Fruit fly (Drosophila melanogaster) whole organism, embryonic: Measurements from ENCODE around the gene CG31800.

Experiments used
- Ada2b ChIP-seq: fragments of 200-800 bp; sonication (Bioruptor generic); IDR thresholded peaks from 2 replicates; pipeline ENCODE4 v1.3.6; 2022; ENCODE audit warnings: missing biosample characterization, missing genetic modification characterization
- Atf6 ChIP-seq: fragments of 200-800 bp; sonication (Bioruptor generic); IDR thresholded peaks from 2 replicates; pipeline ENCODE4 v1.3.6; 2022; ENCODE audit warnings: missing biosample characterization, missing genetic modification characterization
- B-H2 ChIP-seq: fragments of 200-800 bp; sonication (Bioruptor generic); optimal IDR thresholded peaks from 2 replicates; lab custom pipeline; 2018; ENCODE audit warnings: missing biosample characterization, mild to moderate bottlenecking, missing genetic modification characterization
- CG10274 ChIP-seq: fragments of 200-800 bp; sonication (Bioruptor generic); optimal IDR thresholded peaks from 3 replicates; lab custom pipeline; 2017; ENCODE audit warnings: missing biosample characterization, mild to moderate bottlenecking, missing genetic modification characterization
- CG12391 ChIP-seq: fragments of 200-800 bp; sonication (Bioruptor generic); optimal IDR thresholded peaks from 3 replicates; lab custom pipeline; 2018; ENCODE audit warnings: missing biosample characterization, mild to moderate bottlenecking, missing genetic modification characterization, moderate library complexity
- CG13123 ChIP-seq: fragments of 200-800 bp; sonication (Bioruptor generic); optimal IDR thresholded peaks from 2 replicates; lab custom pipeline; 2016; ENCODE audit warnings: missing biosample characterization, missing genetic modification characterization
- CG13624 ChIP-seq: fragments of 200-800 bp; sonication (Bioruptor generic); optimal IDR thresholded peaks from 2 replicates; lab custom pipeline; 2016; ENCODE audit warnings: missing biosample characterization, missing genetic modification characterization
- CG13775 ChIP-seq: fragments of 200-800 bp; sonication (Bioruptor generic); optimal IDR thresholded peaks from 3 replicates; lab custom pipeline; 2017; ENCODE audit warnings: missing biosample characterization, mild to moderate bottlenecking, missing genetic modification characterization
- CG13894 ChIP-seq: fragments of 200-800 bp; sonication (Bioruptor generic); optimal IDR thresholded peaks from 3 replicates; lab custom pipeline; 2018; ENCODE audit warnings: missing biosample characterization, mild to moderate bottlenecking, missing genetic modification characterization, moderate library complexity
- CG2129 ChIP-seq: fragments of 200-800 bp; sonication (Bioruptor generic); IDR thresholded peaks from 2 replicates; pipeline ENCODE4 v1.3.6; 2022; ENCODE audit warnings: missing biosample characterization, missing genetic modification characterization; ENCODE audit not compliant: partially characterized antibody
- CG3163 ChIP-seq: fragments of 200-800 bp; sonication (Bioruptor generic); optimal IDR thresholded peaks from 3 replicates; lab custom pipeline; 2016; ENCODE audit warnings: missing biosample characterization, missing genetic modification characterization
- CG32772 ChIP-seq: fragments of 200-800 bp; sonication (Bioruptor generic); IDR thresholded peaks from 2 replicates; pipeline ENCODE4 v1.3.6; 2022; ENCODE audit warnings: missing biosample characterization, missing genetic modification characterization
- CG4820 ChIP-seq: fragments of 200-800 bp; sonication (Bioruptor generic); optimal IDR thresholded peaks from 3 replicates; lab custom pipeline; 2016; ENCODE audit warnings: missing biosample characterization, missing genetic modification characterization
- CG7357 ChIP-seq: fragments of 200-800 bp; sonication (Bioruptor generic); IDR thresholded peaks from 3 replicates; pipeline ENCODE4 v1.3.6; 2022; ENCODE audit warnings: missing biosample characterization, missing genetic modification characterization
- CG7372 ChIP-seq: fragments of 200-800 bp; sonication (Bioruptor generic); IDR thresholded peaks from 2 replicates; pipeline ENCODE4 v1.3.6; 2022; ENCODE audit warnings: missing biosample characterization, missing genetic modification characterization
- CG7556 ChIP-seq: fragments of 200-800 bp; sonication (Bioruptor generic); optimal IDR thresholded peaks from 2 replicates; lab custom pipeline; 2017; ENCODE audit warnings: missing biosample characterization, mild to moderate bottlenecking, missing genetic modification characterization
- CG7745 ChIP-seq: fragments of 200-800 bp; sonication (Bioruptor generic); optimal IDR thresholded peaks from 2 replicates; lab custom pipeline; 2018; ENCODE audit warnings: missing biosample characterization, mild to moderate bottlenecking, missing genetic modification characterization, moderate library complexity
- CG7963 ChIP-seq: fragments of 200-800 bp; sonication (Bioruptor generic); IDR thresholded peaks from 3 replicates; pipeline ENCODE4 v1.3.6; 2022; ENCODE audit warnings: missing biosample characterization, missing genetic modification characterization; ENCODE audit not compliant: partially characterized antibody
- Chrac-16 ChIP-seq: fragments of 200-800 bp; sonication (Bioruptor generic); optimal IDR thresholded peaks from 3 replicates; lab custom pipeline; 2016; ENCODE audit warnings: missing biosample characterization, missing genetic modification characterization
- Eip74EF ChIP-seq, 2 experiments: fragments of 200-800 bp in 1 of 2; fragments of >200 bp in 1 of 2; sonication (Bioruptor generic) in 1 of 2; optimal IDR thresholded peaks; 2 replicates each; lab custom pipeline; 2017 to 2019; ENCODE audit warnings: missing biosample characterization in 2 of 2, missing genetic modification characterization in 2 of 2, mild to moderate bottlenecking in 1 of 2, moderate library complexity in 1 of 2
- GATAe ChIP-seq: fragments of 200-800 bp; sonication (Bioruptor generic); conservative IDR thresholded peaks from 2 replicates; pipeline ENCODE4 v1.3.6; 2022; ENCODE audit warnings: missing biosample characterization, missing genetic modification characterization
- H2.0 ChIP-seq: fragments of 200-800 bp; sonication (Bioruptor generic); IDR thresholded peaks from 2 replicates; pipeline ENCODE4 v1.3.6; 2022; ENCODE audit warnings: missing biosample characterization, missing genetic modification characterization
- HLHmδ ChIP-seq: fragments of 200-800 bp; sonication (Bioruptor generic); optimal IDR thresholded peaks from 2 replicates; lab custom pipeline; 2018; ENCODE audit warnings: missing biosample characterization, mild to moderate bottlenecking, missing genetic modification characterization, moderate library complexity
- HmgZ ChIP-seq: fragments of 200-800 bp; sonication (Bioruptor generic); optimal IDR thresholded peaks from 2 replicates; lab custom pipeline; 2018; ENCODE audit warnings: missing biosample characterization, mild to moderate bottlenecking, missing genetic modification characterization
- Myb ChIP-seq: fragments of 200-800 bp; sonication (Bioruptor generic); optimal IDR thresholded peaks from 2 replicates; lab custom pipeline; 2016; ENCODE audit warnings: missing biosample characterization, missing genetic modification characterization
- NK7.1 ChIP-seq: fragments of 200-800 bp; sonication (Bioruptor generic); optimal IDR thresholded peaks from 3 replicates; lab custom pipeline; 2016; ENCODE audit warnings: missing biosample characterization, missing genetic modification characterization
- Sox100B ChIP-seq: fragments of 200-800 bp; sonication (Bioruptor generic); optimal IDR thresholded peaks from 3 replicates; lab custom pipeline; 2018; ENCODE audit warnings: missing biosample characterization, mild to moderate bottlenecking, missing genetic modification characterization
- Spps ChIP-seq: fragments of 200-800 bp; sonication (Bioruptor generic); optimal IDR thresholded peaks from 2 replicates; lab custom pipeline; 2018; ENCODE audit warnings: missing biosample characterization, mild to moderate bottlenecking, missing genetic modification characterization
- Usf ChIP-seq: fragments of 200-800 bp; sonication (Bioruptor generic); optimal IDR thresholded peaks from 2 replicates; lab custom pipeline; 2017; ENCODE audit warnings: missing genotype, missing biosample characterization, missing genetic modification characterization
- Vsx1 ChIP-seq: fragments of 200-800 bp; sonication (Bioruptor generic); optimal IDR thresholded peaks from 2 replicates; lab custom pipeline; 2017; ENCODE audit warnings: missing biosample characterization, mild to moderate bottlenecking, missing genetic modification characterization, missing genetic modification reagents
- YL-1 ChIP-seq: fragments of 200-800 bp; sonication (Bioruptor generic); optimal IDR thresholded peaks from 3 replicates; lab custom pipeline; 2017; ENCODE audit warnings: missing biosample characterization, mild to moderate bottlenecking, missing genetic modification characterization
- al ChIP-seq: fragments of 200-800 bp; sonication (Bioruptor generic); IDR thresholded peaks from 2 replicates; pipeline ENCODE4 v1.3.6; 2022; ENCODE audit warnings: missing biosample characterization, missing genetic modification characterization
- bcd ChIP-seq: fragments of 200-800 bp; sonication (Bioruptor generic); optimal IDR thresholded peaks from 2 replicates; lab custom pipeline; 2017; ENCODE audit warnings: missing biosample characterization, mild to moderate bottlenecking, missing genetic modification characterization
- cato ChIP-seq: fragments of 200-800 bp; sonication (Bioruptor generic); optimal IDR thresholded peaks from 2 replicates; lab custom pipeline; 2016; ENCODE audit warnings: missing biosample characterization, missing genetic modification characterization, borderline replicate concordance
- dimm ChIP-seq: fragments of 200-800 bp; sonication (Bioruptor generic); IDR thresholded peaks from 2 replicates; pipeline ENCODE4 v1.3.6; 2022; ENCODE audit warnings: missing biosample characterization, missing genetic modification characterization
- dpn ChIP-seq, 2 experiments: fragments of 200-800 bp; sonication (Bioruptor generic); optimal IDR thresholded peaks; 3 replicates each; lab custom pipeline; 2016; ENCODE audit warnings: missing biosample characterization in 2 of 2, missing genetic modification characterization in 2 of 2
- dysf ChIP-seq: fragments of 200-800 bp; sonication (Bioruptor generic); IDR thresholded peaks from 3 replicates; pipeline ENCODE4 v1.3.6; 2022; ENCODE audit warnings: missing biosample characterization, missing genetic modification characterization
- ftz-f1 ChIP-seq: fragments of 200-800 bp; sonication (Bioruptor generic); optimal IDR thresholded peaks from 2 replicates; lab custom pipeline; 2016; ENCODE audit warnings: missing biosample characterization, missing genetic modification characterization
- lbe ChIP-seq: fragments of 200-800 bp; sonication (Bioruptor generic); optimal IDR thresholded peaks from 2 replicates; lab custom pipeline; 2016; ENCODE audit warnings: missing biosample characterization, mild to moderate bottlenecking, missing genetic modification characterization
- lola ChIP-seq, 3 experiments: fragments of >200 bp in 2 of 3; fragments of 200-800 bp in 1 of 3; sonication (Bioruptor generic) in 1 of 3; optimal IDR thresholded peaks; 2 replicates each; lab custom pipeline; 2017 to 2019; ENCODE audit warnings: missing biosample characterization in 3 of 3, missing genetic modification characterization in 3 of 3, mild to moderate bottlenecking in 1 of 3, moderate library complexity in 1 of 3
- mld ChIP-seq: fragments of 200-800 bp; sonication (Bioruptor generic); IDR thresholded peaks from 3 replicates; pipeline ENCODE4 v1.3.6; 2022; ENCODE audit warnings: missing biosample characterization, missing genetic modification characterization; ENCODE audit not compliant: partially characterized antibody
- phol ChIP-seq: fragments of 200-800 bp; sonication (Bioruptor generic); optimal IDR thresholded peaks from 3 replicates; lab custom pipeline; 2018; ENCODE audit warnings: missing biosample characterization, mild to moderate bottlenecking, missing genetic modification characterization, moderate library complexity
- sisA ChIP-seq: fragments of 200-800 bp; sonication (Bioruptor generic); IDR thresholded peaks from 2 replicates; pipeline ENCODE4 v1.3.6; 2022; ENCODE audit warnings: missing biosample characterization, missing genetic modification characterization
- sna ChIP-seq: fragments of 200-800 bp; sonication (Bioruptor generic); IDR thresholded peaks from 2 replicates; pipeline ENCODE4 v1.3.6; 2022; ENCODE audit warnings: missing biosample characterization, missing genetic modification characterization; ENCODE audit not compliant: partially characterized antibody
- ssp ChIP-seq: fragments of 200-800 bp; sonication (Bioruptor generic); IDR thresholded peaks from 2 replicates; pipeline ENCODE4 v1.3.6; 2022; ENCODE audit warnings: missing biosample characterization, missing genetic modification characterization
- tgo ChIP-seq: fragments of 200-800 bp; sonication (Bioruptor generic); IDR thresholded peaks from 3 replicates; pipeline ENCODE4 v1.3.6; 2022; ENCODE audit warnings: missing biosample characterization, missing genetic modification characterization
- tna ChIP-seq: fragments of 200-800 bp; sonication (Bioruptor generic); IDR thresholded peaks from 2 replicates; pipeline ENCODE4 v1.3.6; 2022; ENCODE audit warnings: missing biosample characterization, missing genetic modification characterization; ENCODE audit not compliant: partially characterized antibody
- ttk ChIP-seq: fragments of 200-800 bp; sonication (Bioruptor generic); IDR thresholded peaks from 2 replicates; pipeline ENCODE4 v2.1.2; 2022; ENCODE audit warnings: missing biosample characterization, missing genetic modification characterization

The CG31800 gene

DNA sequence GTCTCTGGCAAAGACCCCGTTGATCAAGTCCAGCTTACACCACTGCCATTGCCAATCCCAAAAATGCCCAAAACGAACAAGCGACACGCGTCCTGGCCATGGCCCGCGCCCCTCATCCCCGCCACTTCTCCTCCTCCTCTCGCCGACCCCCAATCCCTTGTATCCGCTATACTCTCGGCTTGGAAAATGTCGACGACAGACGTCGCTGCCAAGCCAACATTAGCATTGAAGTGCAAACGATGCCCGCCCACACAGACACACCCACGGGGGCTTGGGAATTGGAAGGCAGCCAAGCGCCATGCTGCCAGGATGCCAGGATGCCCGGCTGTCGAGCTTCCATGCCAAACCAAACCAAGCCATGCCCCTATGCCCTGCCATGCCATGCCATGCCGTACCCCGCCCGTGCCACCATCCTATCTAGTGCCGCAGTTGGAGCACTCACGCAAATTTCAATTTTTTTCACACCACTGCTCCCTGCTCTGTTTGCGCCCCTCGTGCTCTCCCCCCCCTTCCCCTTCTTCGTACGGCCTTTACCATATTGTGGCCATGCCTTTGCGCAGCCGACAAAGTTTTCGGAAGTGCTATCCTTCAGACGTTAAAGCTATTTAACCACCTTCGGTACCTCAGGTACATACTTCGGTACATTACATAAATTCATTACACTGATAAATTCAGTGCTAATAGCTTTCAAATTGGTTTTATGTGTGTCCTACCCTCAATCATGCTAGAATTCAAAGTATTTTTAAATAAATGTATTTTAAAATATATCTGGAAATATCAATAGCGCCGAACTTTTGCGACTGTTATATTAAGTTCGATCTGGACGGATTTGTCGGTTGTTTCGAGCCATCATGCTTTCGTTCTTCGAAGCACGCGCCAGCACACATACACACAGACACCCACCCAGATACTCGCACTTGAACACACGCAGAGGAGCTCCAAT, 12.8 kb downstream of the CG31800 start (continued):
- TF ChIP-seq ssp (GFP tag; lab: Robert Waterston, UW) (peak; percentile 51), CG4820 (GFP tag; lab: Kevin White, UChicago) (peak; percentile 61), CG2129 (GFP tag; lab: Robert Waterston, UW) (no peak), H2.0 (no peak; the same call in 1 of the 2 replicates), al (GFP tag; lab: Robert Waterston, UW) (no peak), Chrac-16 (GFP tag; lab: Kevin White, UChicago) (peak; percentile 63), CG7745 (tag; lab: Kevin White, UChicago) (no peak), Atf6 (peak; percentile 72), ttk (peak; percentile 65; the same call in 1 of the 2 replicates), YL-1 (GFP tag; lab: Kevin White, UChicago) (peak; percentile 8), B-H2 (GFP tag; lab: Kevin White, UChicago) (peak; percentile 83), CG32772 (GFP tag; lab: Robert Waterston, UW) (no peak), mld (GFP tag; lab: Robert Waterston, UW) (no peak), lbe (GFP tag; lab: Kevin White, UChicago) (peak; percentile 65), cato (GFP tag; lab: Kevin White, UChicago) (peak; percentile 40), dimm (GFP tag; lab: Robert Waterston, UW) (no peak), CG13123 (GFP tag; lab: Kevin White, UChicago) (peak; percentile 13), dysf (GFP tag; lab: Robert Waterston, UW) (peak; percentile 87), Usf (peak; percentile 32), CG10274 (GFP tag; lab: Kevin White, UChicago) (peak; percentile 11), GATAe (GFP tag; lab: Robert Waterston, UW) (no peak), lola (GFP tag; optimal IDR thresholded peaks at IDR 0.05; lab: Kevin White, UChicago) (peak in 1 of 3 experiments; percentile 76), HmgZ (tag; lab: Kevin White, UChicago) (peak; percentile 68), sna (GFP tag; lab: Robert Waterston, UW) (no peak), Eip74EF (GFP tag; optimal IDR thresholded peaks at IDR 0.05; lab: Kevin White, UChicago) (peak in 1 of 2 experiments; percentile 80), CG12391 (tag; lab: Kevin White, UChicago) (peak; percentile 86), bcd (GFP tag; lab: Kevin White, UChicago) (peak; percentile 70), CG7556 (GFP tag; lab: Kevin White, UChicago) (peak; percentile 93), Ada2b (GFP tag; lab: Robert Waterston, UW) (peak; percentile 65), ftz-f1 (no peak), CG7372 (GFP tag; lab: Robert Waterston, UW) (peak; percentile 66), CG7357 (GFP tag; lab: Robert Waterston, UW) (peak; percentile 39; the same call in 1 of the 3 replicates), tgo (peak; percentile 86), CG13894 (tag; lab: Kevin White, UChicago) (peak; percentile 55), CG13775 (peak; percentile 68), Vsx1 (peak; percentile 62), HLHmδ (GFP tag; lab: Kevin White, UChicago) (no peak), tna (GFP tag; lab: Robert Waterston, UW) (no peak), CG3163 (GFP tag; lab: Kevin White, UChicago) (no peak), phol (tag; lab: Kevin White, UChicago) (peak; percentile 76), sisA (peak; percentile 49), Spps (tag; lab: Kevin White, UChicago) (peak; percentile 49), Myb (GFP tag; lab: Kevin White, UChicago) (peak; percentile 24), Sox100B (GFP tag; lab: Kevin White, UChicago) (peak; percentile 86), CG13624 (peak; percentile 4), CG7963 (GFP tag; lab: Robert Waterston, UW) (no peak), NK7.1 (GFP tag; lab: Kevin White, UChicago) (no peak), dpn (GFP tag; optimal IDR thresholded peaks at IDR 0.05; lab: Kevin White, UChicago) (peak; percentile 4 to 72)
